Fruit fly (Drosophila melanogaster): ENCODE results near the gene CG7326.

CG7326 gene

dm6 chrX:18869489-18870132, 6.0 kb upstream of the CG7326 start (continued):
- TF ChIP-seq Eip75B (GFP tag; optimal IDR thresholded peaks at IDR 0.05) (peak; percentile 68), CG31627 (GFP tag; optimal IDR thresholded peaks at IDR 0.05) (peak; percentile 70), dac (GFP tag; optimal IDR thresholded peaks at IDR 0.05) (no peak), Gug (GFP tag; IDR thresholded peaks at IDR 0.05) (peak; percentile 68), CG10631 (GFP tag; optimal IDR thresholded peaks at IDR 0.05) (peak; percentile 69), CG6276 (GFP tag; optimal IDR thresholded peaks at IDR 0.05) (no peak), Hr39 (GFP tag; optimal IDR thresholded peaks at IDR 0.05) (peak; percentile 76), Met (GFP tag; optimal IDR thresholded peaks at IDR 0.05) (no peak), lz (GFP tag; optimal IDR thresholded peaks at IDR 0.05) (peak; percentile 71)

dm6 chrX:18868142-18868541, 4.6 kb upstream of the CG7326 start:
- TF ChIP-seq Ets21C (GFP tag; optimal IDR thresholded peaks at IDR 0.05): no peak
- peak; percentile 49 for TF ChIP-seq Eip78C (GFP tag)
- no peak for TF ChIP-seq OdsH (GFP tag; optimal IDR thresholded peaks at IDR 0.05)
- no peak for TF ChIP-seq CG3919 (GFP tag; optimal IDR thresholded peaks at IDR 0.05)
- TF ChIP-seq CG7368 (GFP tag; optimal IDR thresholded peaks at IDR 0.05): no peak
- TF ChIP-seq Sox15 (GFP tag; optimal IDR thresholded peaks at IDR 0.05): no peak
- no peak for TF ChIP-seq topi (GFP tag; optimal IDR thresholded peaks at IDR 0.05)
- TF ChIP-seq CG1621 (tag; optimal IDR thresholded peaks at IDR 0.05): no peak
- TF ChIP-seq fkh (GFP tag; optimal IDR thresholded peaks at IDR 0.05): no peak
- no peak for TF ChIP-seq cyc (GFP tag; optimal IDR thresholded peaks at IDR 0.05)
- no peak for TF ChIP-seq CG6792 (GFP tag; optimal IDR thresholded peaks at IDR 0.05)
- peak; percentile 61 for TF ChIP-seq svp (GFP tag)
- peak in 1 of 2 experiments; percentile 31 for TF ChIP-seq ss (GFP tag; optimal IDR thresholded peaks at IDR 0.05)
- TF ChIP-seq Smox (GFP tag; optimal IDR thresholded peaks at IDR 0.05): no peak
- TF ChIP-seq CG11762 (GFP tag; optimal IDR thresholded peaks at IDR 0.05; ENCODE audit: insufficient read depth): no peak
- TF ChIP-seq Sox102F (GFP tag; optimal IDR thresholded peaks at IDR 0.05): no peak
- no peak for TF ChIP-seq fd59A (GFP tag; optimal IDR thresholded peaks at IDR 0.05)
- no peak for TF ChIP-seq CG6276 (GFP tag; optimal IDR thresholded peaks at IDR 0.05)
- no peak for TF ChIP-seq CG32006 (GFP tag; optimal IDR thresholded peaks at IDR 0.05)
- no peak for TF ChIP-seq salr (GFP tag; optimal IDR thresholded peaks at IDR 0.05)

dm6 chrX:18866289-18866832, 2.8 kb upstream of the CG7326 start:
- TF ChIP-seq Eip75B (GFP tag; optimal IDR thresholded peaks at IDR 0.05) (no peak), ss (GFP tag; optimal IDR thresholded peaks at IDR 0.05) (peak; percentile 77 to 81), fkh (GFP tag; optimal IDR thresholded peaks at IDR 0.05) (no peak), salr (GFP tag; optimal IDR thresholded peaks at IDR 0.05) (no peak), CG6163 (GFP tag; IDR thresholded peaks at IDR 0.05) (0 out of 3 replicates have a peak, but pooled peaks have one; percentile 16), Sox14 (GFP tag; optimal IDR thresholded peaks at IDR 0.05) (peak; percentile 0), lz (GFP tag; optimal IDR thresholded peaks at IDR 0.05) (no peak), fd59A (GFP tag; optimal IDR thresholded peaks at IDR 0.05) (no peak), CG6854 (GFP tag; optimal IDR thresholded peaks at IDR 0.05) (no peak), spab (GFP tag; optimal IDR thresholded peaks at IDR 0.05) (peak; percentile 10), Sox15 (GFP tag; optimal IDR thresholded peaks at IDR 0.05) (no peak), Hr38 (GFP tag; optimal IDR thresholded peaks at IDR 0.05) (no peak), CG16779 (tag; optimal IDR thresholded peaks at IDR 0.05) (no peak), CG9139 (GFP tag; optimal IDR thresholded peaks at IDR 0.05) (peak; percentile 59), CG6808 (GFP tag; optimal IDR thresholded peaks at IDR 0.05) (peak; percentile 63), CG11902 (GFP tag; optimal IDR thresholded peaks at IDR 0.05) (no peak)
